Worm (Caenorhabditis elegans) whole organism, L4 larva: ENCODE results near the gene Y82E9BL.5.

ENCODE experiments used
- F10B5.3 ChIP-seq: sonication (generic microtip); optimal IDR thresholded peaks from 2 replicates; lab custom pipeline; 2016; ENCODE audit warnings: mild to moderate bottlenecking, missing genetic modification characterization, missing compliant biosample characterization
- F26F4.8 ChIP-seq: fragments of 200-800 bp; sonication (Bioruptor generic); conservative IDR thresholded peaks from 2 replicates; pipeline ENCODE4 v1.3.6; 2022; ENCODE audit warnings: missing genetic modification characterization, missing compliant biosample characterization
- F44E2.7 ChIP-seq: fragments of 200-800 bp; sonication (Bioruptor generic); IDR thresholded peaks from 2 replicates; pipeline ENCODE4 v2.1.2; 2022; ENCODE audit warnings: missing genetic modification characterization, missing compliant biosample characterization
- T26A8.4 ChIP-seq: fragments of 200-800 bp; sonication (Bioruptor generic); IDR thresholded peaks from 2 replicates; pipeline ENCODE4 v1.3.6; 2022; ENCODE audit warnings: missing genetic modification characterization, missing compliant biosample characterization
- Y105C5A.15 ChIP-seq: fragments of 200-800 bp; sonication (Bioruptor generic); IDR thresholded peaks from 2 replicates; pipeline ENCODE4 v1.3.6; 2022; ENCODE audit warnings: missing genetic modification characterization, missing compliant biosample characterization
- Y48G9A.11 ChIP-seq: fragments of 200-800 bp; sonication (Bioruptor generic); IDR thresholded peaks from 2 replicates; pipeline ENCODE4 v1.3.6; 2022; ENCODE audit warnings: missing genetic modification reagents, missing genetic modification characterization, missing compliant biosample characterization
- Y5F2A.4 ChIP-seq: fragments of 200-800 bp; sonication (Bioruptor generic); optimal IDR thresholded peaks from 2 replicates; lab custom pipeline; 2018; ENCODE audit warnings: mild to moderate bottlenecking, missing genetic modification characterization, missing compliant biosample characterization
- ZK546.5 ChIP-seq, 2 experiments: sonication (generic microtip); optimal IDR thresholded peaks; 2 replicates each; lab custom pipeline; 2017; ENCODE audit warnings: missing biosample characterization in 2 of 2, missing genetic modification characterization in 2 of 2
- aha-1 ChIP-seq: fragments of 150-350 bp; peaks from one replicate; lab custom pipeline; 2014; ENCODE audit warnings: missing biosample characterization, missing genetic modification characterization
- arid-1 ChIP-seq: fragments of 200-800 bp; sonication (Bioruptor generic); conservative IDR thresholded peaks from 2 replicates; pipeline ENCODE4 v1.3.6; 2022; ENCODE audit warnings: missing genetic modification reagents, missing genetic modification characterization, missing compliant biosample characterization
- attf-4 ChIP-seq: sonication (generic microtip); optimal IDR thresholded peaks from 3 replicates; lab custom pipeline; 2017; ENCODE audit warnings: missing biosample characterization, missing genetic modification characterization
- ceh-28 ChIP-seq: fragments of 150-350 bp; optimal IDR thresholded peaks from 2 replicates; lab custom pipeline; 2014; ENCODE audit warnings: missing biosample characterization, missing genetic modification reagents, missing genetic modification characterization
- ceh-62 ChIP-seq: sonication (generic microtip); optimal IDR thresholded peaks from 2 replicates; lab custom pipeline; 2017; ENCODE audit warnings: missing biosample characterization, missing genetic modification characterization
- ces-1 ChIP-seq: fragments of 150-350 bp; sonication (generic microtip); optimal IDR thresholded peaks from 4 replicates; lab custom pipeline; 2014; ENCODE audit warnings: missing biosample characterization, missing genetic modification reagents, missing genetic modification characterization
- daf-16 ChIP-seq, 3 experiments: sonication (generic microtip); optimal IDR thresholded peaks; 2 replicates each; lab custom pipeline; 2016 to 2017; ENCODE audit warnings: missing genetic modification characterization in 3 of 3, missing genetic modification reagents in 3 of 3, mild to moderate bottlenecking in 2 of 3, missing compliant biosample characterization in 2 of 3, missing biosample characterization in 1 of 3, moderate library complexity in 1 of 3
- dmd-8 ChIP-seq: fragments of 200-800 bp; sonication (Bioruptor generic); IDR thresholded peaks from 2 replicates; pipeline ENCODE4 v1.3.6; 2022; ENCODE audit warnings: missing genetic modification characterization, missing compliant biosample characterization
- dmd-9 ChIP-seq: fragments of 200-800 bp; sonication (Bioruptor generic); IDR thresholded peaks from 2 replicates; pipeline ENCODE4 v1.3.6; 2022; ENCODE audit warnings: missing genetic modification reagents, missing genetic modification characterization, missing compliant biosample characterization
- dve-1 ChIP-seq: sonication (generic microtip); optimal IDR thresholded peaks from 2 replicates; lab custom pipeline; 2017; ENCODE audit warnings: antibody characterized with exemption, mild to moderate bottlenecking, missing genetic modification characterization, missing compliant biosample characterization; ENCODE audit not compliant: insufficient read depth
- egl-27 ChIP-seq: sonication (generic microtip); optimal IDR thresholded peaks from 3 replicates; lab custom pipeline; 2017; ENCODE audit warnings: missing biosample characterization, missing genetic modification reagents, missing genetic modification characterization
- fkh-10 ChIP-seq: fragments of 150-350 bp; optimal IDR thresholded peaks from 2 replicates; lab custom pipeline; 2014; ENCODE audit warnings: missing biosample characterization, missing genetic modification reagents, missing genetic modification characterization
- hmg-1.1 ChIP-seq: fragments of 200-800 bp; sonication (Bioruptor generic); IDR thresholded peaks from 2 replicates; pipeline ENCODE4 v1.3.6; 2022; ENCODE audit warnings: missing genetic modification reagents, missing genetic modification characterization, missing compliant biosample characterization
- lin-1 ChIP-seq: fragments of 200-800 bp; sonication (Bioruptor generic); IDR thresholded peaks from 2 replicates; pipeline ENCODE4 v1.3.6; 2022; ENCODE audit warnings: missing genetic modification reagents, missing genetic modification characterization, missing compliant biosample characterization
- lin-15B ChIP-seq: fragments of 150-350 bp; sonication (generic microtip); optimal IDR thresholded peaks from 3 replicates; lab custom pipeline; 2014; ENCODE audit warnings: missing biosample characterization, missing genetic modification characterization
- lin-38 ChIP-seq: fragments of 200-800 bp; sonication (Bioruptor generic); IDR thresholded peaks from 2 replicates; pipeline ENCODE4 v1.3.6; 2022; ENCODE audit warnings: missing genetic modification reagents, missing genetic modification characterization, missing compliant biosample characterization
- mes-2 ChIP-seq: sonication (generic microtip); optimal IDR thresholded peaks from 2 replicates; lab custom pipeline; 2016; ENCODE audit warnings: missing genotype, mild to moderate bottlenecking, missing genetic modification characterization, missing compliant biosample characterization; ENCODE audit not compliant: poor library complexity, severe bottlenecking
- nhr-10 ChIP-seq: fragments of 150-350 bp; optimal IDR thresholded peaks from 2 replicates; lab custom pipeline; 2014; ENCODE audit warnings: missing biosample characterization, missing genetic modification characterization
- nhr-111 ChIP-seq: fragments of 200-800 bp; sonication (Bioruptor generic); optimal IDR thresholded peaks from 2 replicates; lab custom pipeline; 2018; ENCODE audit warnings: mild to moderate bottlenecking, missing genetic modification characterization, missing compliant biosample characterization
- nhr-237 ChIP-seq: sonication (generic microtip); optimal IDR thresholded peaks from 2 replicates; lab custom pipeline; 2017; ENCODE audit warnings: missing biosample characterization, missing genetic modification characterization
- nhr-25 ChIP-seq: sonication (generic microtip); optimal IDR thresholded peaks from 2 replicates; lab custom pipeline; 2017; ENCODE audit warnings: missing genetic modification characterization, mild to moderate bottlenecking, missing compliant biosample characterization, antibody characterized with exemption, moderate library complexity, borderline replicate concordance; ENCODE audit not compliant: insufficient read depth
- nhr-28 ChIP-seq: fragments of 150-350 bp; optimal IDR thresholded peaks from 2 replicates; lab custom pipeline; 2014; ENCODE audit warnings: missing biosample characterization, missing genetic modification characterization
- nhr-41 ChIP-seq: fragments of 200-800 bp; sonication (Bioruptor generic); IDR thresholded peaks from 2 replicates; pipeline ENCODE4 v1.3.6; 2022; ENCODE audit warnings: missing genetic modification reagents, missing genetic modification characterization, missing compliant biosample characterization
- nhr-42 ChIP-seq: fragments of 200-800 bp; sonication (Bioruptor generic); IDR thresholded peaks from 2 replicates; pipeline ENCODE4 v1.3.6; 2022; ENCODE audit warnings: missing genetic modification characterization, missing compliant biosample characterization
- nhr-77 ChIP-seq: fragments of 150-350 bp; optimal IDR thresholded peaks from 2 replicates; lab custom pipeline; 2014; ENCODE audit warnings: missing biosample characterization, missing genetic modification characterization
- pqm-1 ChIP-seq: sonication (generic microtip); optimal IDR thresholded peaks from 2 replicates; lab custom pipeline; 2017; ENCODE audit warnings: missing biosample characterization, missing genetic modification characterization
- snpc-1.2 ChIP-seq: fragments of 200-800 bp; sonication (Bioruptor generic); IDR thresholded peaks from 2 replicates; pipeline ENCODE4 v1.3.6; 2022; ENCODE audit warnings: missing genetic modification reagents, missing genetic modification characterization, missing compliant biosample characterization
- unc-39 ChIP-seq: sonication (generic microtip); optimal IDR thresholded peaks from 2 replicates; lab custom pipeline; 2017; ENCODE audit warnings: missing biosample characterization, missing genetic modification characterization
- unc-62 ChIP-seq, 3 experiments: fragments of 150-350 bp in 1 of 3; sonication (generic microtip); optimal IDR thresholded peaks in 2 of 3; peaks in 1 of 3; 1 replicate in 1 of 3; 2 replicates in 2 of 3; lab custom pipeline; 2014 to 2017; ENCODE audit warnings: missing biosample characterization in 3 of 3, missing genetic modification characterization in 3 of 3, missing genetic modification reagents in 3 of 3, missing genotype in 1 of 3
- zfp-2 ChIP-seq: sonication (generic microtip); optimal IDR thresholded peaks from 2 replicates; lab custom pipeline; 2016; ENCODE audit warnings: mild to moderate bottlenecking, missing genetic modification characterization, missing compliant biosample characterization

Y82E9BL.5 gene

ce11 chrIII:1345694-1346093 lies 1.7 kb downstream of the Y82E9BL.5 start, which contains the start of gene Y82E9BL.6:
Gene Y82E9BL.6 (minus strand): TSS chrIII:1345794.
- no peak for TF ChIP-seq F44E2.7
- TF ChIP-seq nhr-111 (GFP tag; lab: Kevin White, UChicago) = no peak
- TF ChIP-seq nhr-42 = no peak
- no peak for TF ChIP-seq arid-1 (GFP tag; lab: Robert Waterston, UW)
- TF ChIP-seq nhr-237 = no peak
- no peak for TF ChIP-seq T26A8.4 (GFP tag; lab: Robert Waterston, UW)
- no peak for TF ChIP-seq mes-2 (tag; lab: Kevin White, UChicago)
- TF ChIP-seq unc-39 (tag; lab: Kevin White, UChicago) = no peak

- no peak for TF ChIP-seq aha-1
- TF ChIP-seq unc-62 (GFP tag; optimal IDR thresholded peaks at IDR 0.05 in 1 of 2; lab: Kevin White, UChicago) = peak in 1 of 2 experiments; percentile 61
- TF ChIP-seq unc-62 (tag; optimal IDR thresholded peaks at IDR 0.05; lab: Kevin White, UChicago) = no peak
- no peak for TF ChIP-seq nhr-10 (tag; lab: Kevin White, UChicago)
Observed at ce11 chrIII:1342919-1343419, 4.5 kb downstream of the Y82E9BL.5 start, which contains the start of gene fbxa-27. Gene fbxa-27 (plus strand): TSS chrIII:1342969.

ce11 chrIII:1342488-1342887 lies 5.0 kb downstream of the Y82E9BL.5 start, which contains the start of gene fbxa-26:
Gene fbxa-26 (minus strand): TSS chrIII:1342522.
- TF ChIP-seq nhr-25 (tag; lab: Kevin White, UChicago) (no peak), ceh-28 (tag; lab: Kevin White, UChicago) (no peak), Y48G9A.11 (GFP tag; lab: Robert Waterston, UW) (no peak), attf-4 (tag; lab: Kevin White, UChicago) (no peak), ces-1 (no peak), hmg-1.1 (GFP tag; lab: Robert Waterston, UW) (no peak), Y5F2A.4 (no peak), ZK546.5 (tag; optimal IDR thresholded peaks at IDR 0.05; lab: Kevin White, UChicago) (no peak), F26F4.8 (no peak), lin-1 (GFP tag; lab: Robert Waterston, UW) (no peak), snpc-1.2 (GFP tag; lab: Robert Waterston, UW) (no peak), dve-1 (peak; percentile 44), fkh-10 (no peak), nhr-77 (tag; lab: Kevin White, UChicago) (peak; percentile 23), dmd-8 (GFP tag; lab: Robert Waterston, UW) (no peak), zfp-2 (no peak), Y105C5A.15 (GFP tag; lab: Robert Waterston, UW) (no peak), F10B5.3 (tag; lab: Kevin White, UChicago) (no peak), ceh-62 (tag; lab: Kevin White, UChicago) (no peak), pqm-1 (peak; percentile 55), lin-38 (no peak), daf-16 (GFP tag; optimal IDR thresholded peaks at IDR 0.05; lab: Kevin White, UChicago) (no peak), daf-16 (tag; optimal IDR thresholded peaks at IDR 0.05; lab: Kevin White, UChicago) (peak; percentile 94), nhr-41 (GFP tag; lab: Robert Waterston, UW) (no peak), lin-15B (tag; lab: Kevin White, UChicago) (no peak), dmd-9 (no peak), T26A8.4 (GFP tag; lab: Robert Waterston, UW) (no peak), nhr-28 (tag; lab: Kevin White, UChicago) (peak; percentile 35), nhr-10 (tag; lab: Kevin White, UChicago) (no peak), egl-27 (no peak)
